Worm (Caenorhabditis elegans) whole organism, early embryonic: ENCODE measurements around the gene lgc-54.
A peak's percentile ranks its signal among the peaks of the same experiment; 100 is the strongest.

ENCODE experiments used
- B0310.2 ChIP-seq: sonication (generic microtip); optimal IDR thresholded peaks from 2 replicates; lab custom pipeline; 2016; ENCODE audit warnings: mild to moderate bottlenecking, missing genetic modification characterization, missing compliant biosample characterization
- F13C5.2 ChIP-seq: sonication (generic microtip); optimal IDR thresholded peaks from 2 replicates; lab custom pipeline; 2017; ENCODE audit warnings: mild to moderate bottlenecking, missing genetic modification characterization, inconsistent platforms, missing compliant biosample characterization
- aly-1 ChIP-seq: sonication (generic microtip); optimal IDR thresholded peaks from 2 replicates; lab custom pipeline; 2016; ENCODE audit warnings: missing genetic modification characterization, missing compliant biosample characterization
- ama-1 ChIP-seq: fragments of 150-350 bp; optimal IDR thresholded peaks from 2 replicates; lab custom pipeline; 2014
- ceh-13 ChIP-seq: fragments of 200-800 bp; sonication (Bioruptor generic); optimal IDR thresholded peaks from 2 replicates; lab custom pipeline; 2018; ENCODE audit warnings: mild to moderate bottlenecking, missing genetic modification characterization, missing compliant biosample characterization
- ceh-36 ChIP-seq: sonication (generic microtip); optimal IDR thresholded peaks from 2 replicates; lab custom pipeline; 2016; ENCODE audit warnings: missing genetic modification characterization, inconsistent platforms, missing compliant biosample characterization
- ets-7 ChIP-seq: sonication (generic microtip); optimal IDR thresholded peaks from 2 replicates; lab custom pipeline; 2016; ENCODE audit warnings: missing genotype, missing genetic modification characterization, missing compliant biosample characterization
- flt-1 ChIP-seq: fragments of 200-800 bp; sonication (Bioruptor generic); IDR thresholded peaks from 2 replicates; pipeline ENCODE4 v1.3.6; 2022; ENCODE audit warnings: missing genetic modification characterization, missing compliant biosample characterization
- hmbx-1 ChIP-seq: sonication (generic microtip); optimal IDR thresholded peaks from 2 replicates; lab custom pipeline; 2016; ENCODE audit warnings: mild to moderate bottlenecking, missing genetic modification characterization, missing compliant biosample characterization
- hmg-4 ChIP-seq: fragments of 200-800 bp; sonication (Bioruptor generic); optimal IDR thresholded peaks from 2 replicates; lab custom pipeline; 2018; ENCODE audit warnings: mild to moderate bottlenecking, missing genetic modification characterization, missing compliant biosample characterization
- hnd-1 ChIP-seq: sonication (generic microtip); optimal IDR thresholded peaks from 2 replicates; lab custom pipeline; 2016; ENCODE audit warnings: missing genetic modification characterization, missing compliant biosample characterization
- pes-1 ChIP-seq: fragments of 200-800 bp; sonication (Bioruptor generic); IDR thresholded peaks from 2 replicates; pipeline ENCODE4 v1.3.6; 2022; ENCODE audit warnings: missing genetic modification reagents, missing genetic modification characterization, missing compliant biosample characterization
- scrt-1 ChIP-seq: fragments of 200-800 bp; sonication (Bioruptor generic); IDR thresholded peaks from 2 replicates; pipeline ENCODE4 v1.3.6; 2022; ENCODE audit warnings: missing genetic modification characterization, missing compliant biosample characterization
- sea-1 ChIP-seq: fragments of 200-800 bp; sonication (Bioruptor generic); conservative IDR thresholded peaks from 2 replicates; pipeline ENCODE4 v1.3.6; 2022; ENCODE audit warnings: missing genetic modification characterization, missing compliant biosample characterization
- tbx-11 ChIP-seq: fragments of 200-800 bp; sonication (Bioruptor generic); IDR thresholded peaks from 2 replicates; pipeline ENCODE4 v1.3.6; 2022; ENCODE audit warnings: missing genetic modification characterization, missing compliant biosample characterization
- tbx-37 ChIP-seq: fragments of 200-800 bp; sonication (Bioruptor generic); conservative IDR thresholded peaks from 2 replicates; pipeline ENCODE4 v1.3.6; 2022; ENCODE audit warnings: missing genetic modification reagents, missing genetic modification characterization, missing compliant biosample characterization
- tra-4 ChIP-seq: sonication (generic microtip); optimal IDR thresholded peaks from 2 replicates; lab custom pipeline; 2017; ENCODE audit warnings: missing genetic modification characterization, missing compliant biosample characterization

Gene lgc-54

ce11 chrV:6854711-6855110 is 8.3 kb upstream of the lgc-54 start, which contains the start of gene gpa-10:
Gene gpa-10, minus strand, starts transcription at chrV:6854811.
- TF ChIP-seq B0310.2 (tag; lab: Kevin White, UChicago) (no peak), ceh-13 (GFP tag; lab: Kevin White, UChicago) (no peak), pes-1 (GFP tag; lab: Robert Waterston, UW) (no peak), ets-7 (tag; lab: Kevin White, UChicago) (no peak)

- TF ChIP-seq tra-4 (tag; lab: Kevin White, UChicago) = no peak
- TF ChIP-seq pes-1 (GFP tag; lab: Robert Waterston, UW) = no peak
- no peak for TF ChIP-seq hnd-1
- TF ChIP-seq F13C5.2 = no peak
- TF ChIP-seq hmbx-1 (tag; lab: Kevin White, UChicago) = no peak
- TF ChIP-seq flt-1 = no peak
- TF ChIP-seq aly-1 (tag; lab: Kevin White, UChicago) = no peak
- TF ChIP-seq ceh-13 (GFP tag; lab: Kevin White, UChicago) = no peak
- TF ChIP-seq sea-1 (GFP tag; lab: Robert Waterston, UW) = no peak
- no peak for TF ChIP-seq ceh-36 (tag; lab: Kevin White, UChicago)
- no peak for TF ChIP-seq hmg-4 (GFP tag; lab: Kevin White, UChicago)
- TF ChIP-seq ama-1 (lab: Kevin White, UChicago) = no peak
- no peak for TF ChIP-seq ets-7 (tag; lab: Kevin White, UChicago)
- no peak for TF ChIP-seq scrt-1
Observed at ce11 chrV:6842437-6842836, 4.0 kb downstream of the lgc-54 start, which contains the start of gene T15B7.1. Gene T15B7.1, plus strand, starts transcription at chrV:6842737.

DNA sequence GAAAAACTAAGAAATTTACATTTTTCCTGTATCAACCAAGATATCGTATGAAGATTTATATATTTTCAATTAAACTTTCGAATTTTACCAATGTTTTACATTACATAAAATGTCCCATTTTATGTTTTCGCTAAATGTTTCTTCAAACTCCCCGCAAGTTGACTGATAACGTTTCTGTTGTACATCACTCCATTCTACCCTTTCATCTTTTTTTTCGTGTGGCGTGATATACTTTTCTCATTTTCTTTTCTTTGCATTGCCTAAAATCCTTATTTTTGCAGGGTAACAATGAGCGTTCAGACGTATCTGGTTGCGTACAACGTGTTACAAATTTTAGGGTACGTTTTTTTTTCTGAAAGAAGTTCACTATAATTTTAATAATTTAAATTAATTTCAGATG is 7.4 kb downstream of the lgc-54 start, which contains the start of gene hpo-8:
Gene hpo-8 (plus strand): TSS at position 282 of the 400 bp plus-strand sequence.
- TF ChIP-seq tra-4 (tag; lab: Kevin White, UChicago) (no peak), pes-1 (GFP tag; lab: Robert Waterston, UW) (no peak), hmg-4 (GFP tag; lab: Kevin White, UChicago) (no peak), F13C5.2 (no peak), hnd-1 (no peak), sea-1 (GFP tag; lab: Robert Waterston, UW) (no peak), flt-1 (no peak), tbx-37 (no peak), ets-7 (tag; lab: Kevin White, UChicago) (no peak), tbx-11 (GFP tag; lab: Robert Waterston, UW) (no peak), ama-1 (lab: Kevin White, UChicago) (no peak), B0310.2 (tag; lab: Kevin White, UChicago) (no peak), scrt-1 (no peak), hmbx-1 (tag; lab: Kevin White, UChicago) (no peak)

- TF ChIP-seq F13C5.2 (no peak), tbx-11 (GFP tag; lab: Robert Waterston, UW) (no peak), flt-1 (no peak), B0310.2 (tag; lab: Kevin White, UChicago) (no peak), aly-1 (tag; lab: Kevin White, UChicago) (no peak), tbx-37 (no peak), ama-1 (lab: Kevin White, UChicago) (no peak), hmg-4 (GFP tag; lab: Kevin White, UChicago) (no peak), hmbx-1 (tag; lab: Kevin White, UChicago) (no peak), sea-1 (GFP tag; lab: Robert Waterston, UW) (no peak)
Observed at ce11 chrV:6838599-6838998, 7.8 kb downstream of the lgc-54 start, which contains the start of gene T15B7.15. Gene T15B7.15, minus strand, starts transcription at chrV:6838665.

- TF ChIP-seq ets-7 (tag; lab: Kevin White, UChicago) (no peak), flt-1 (no peak), scrt-1 (no peak), tbx-37 (no peak), ama-1 (lab: Kevin White, UChicago) (no peak), hnd-1 (no peak), ceh-13 (GFP tag; lab: Kevin White, UChicago) (no peak), tbx-11 (GFP tag; lab: Robert Waterston, UW) (no peak), hmbx-1 (tag; lab: Kevin White, UChicago) (no peak), ceh-36 (tag; lab: Kevin White, UChicago) (no peak), F13C5.2 (no peak), tra-4 (tag; lab: Kevin White, UChicago) (no peak), aly-1 (tag; lab: Kevin White, UChicago) (no peak), hmg-4 (GFP tag; lab: Kevin White, UChicago) (no peak)
Observed at ce11 chrV:6836036-6836435, 10.4 kb downstream of the lgc-54 start.

ce11 chrV:6835242-6835641 is 11.2 kb downstream of the lgc-54 start, which contains the start of the genes T15B7.14 and col-143:
Gene T15B7.14, minus strand, starts transcription at chrV:6835342.
Gene col-143, plus strand, starts transcription at chrV:6835635.
- no peak for TF ChIP-seq hmbx-1 (tag; lab: Kevin White, UChicago)

DNA sequence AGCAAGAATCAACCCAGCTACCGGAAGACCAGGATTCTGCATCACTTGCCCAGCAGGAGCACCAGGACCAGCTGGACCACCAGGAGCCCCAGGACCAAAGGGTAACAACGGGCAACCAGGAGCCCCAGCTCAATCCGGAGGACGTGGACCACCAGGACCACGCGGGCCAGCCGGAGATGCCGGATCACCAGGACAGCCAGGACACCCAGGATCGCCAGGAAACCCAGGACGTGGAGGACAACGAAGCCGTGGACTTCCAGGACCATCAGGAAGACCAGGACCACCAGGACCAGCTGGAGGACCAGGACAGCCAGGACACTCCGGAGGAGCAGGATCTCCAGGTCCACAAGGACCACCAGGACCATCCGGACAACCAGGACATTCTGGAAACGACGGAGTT is 14.9 kb downstream of the lgc-54 start:
- TF ChIP-seq aly-1 (tag; lab: Kevin White, UChicago) (no peak), sea-1 (GFP tag; lab: Robert Waterston, UW) (0 out of 2 replicates have a peak, but pooled peaks have one; percentile 7), tra-4 (tag; lab: Kevin White, UChicago) (no peak), flt-1 (no peak)

- TF ChIP-seq scrt-1 (no peak), ceh-36 (tag; lab: Kevin White, UChicago) (no peak), F13C5.2 (no peak), tbx-11 (GFP tag; lab: Robert Waterston, UW) (no peak), aly-1 (tag; lab: Kevin White, UChicago) (no peak), ceh-13 (GFP tag; lab: Kevin White, UChicago) (no peak), hmg-4 (GFP tag; lab: Kevin White, UChicago) (no peak), tbx-37 (no peak), flt-1 (no peak), hnd-1 (no peak), pes-1 (GFP tag; lab: Robert Waterston, UW) (no peak), tra-4 (tag; lab: Kevin White, UChicago) (no peak), sea-1 (GFP tag; lab: Robert Waterston, UW) (no peak), ets-7 (tag; lab: Kevin White, UChicago) (no peak), hmbx-1 (tag; lab: Kevin White, UChicago) (no peak)
Observed at ce11 chrV:6830755-6831227, 15.6 kb downstream of the lgc-54 start, which contains the start of gene col-142. Gene col-142, plus strand, starts transcription at chrV:6831177.
